Worm (Caenorhabditis elegans) whole organism, L3 larva: ENCODE measurements around the gene K08F9.4.
A peak's percentile ranks its signal among the peaks of the same experiment; 100 is the strongest.

Experiments used
- R02D3.7 ChIP-seq: fragments of 150-350 bp; optimal IDR thresholded peaks from 2 replicates; lab custom pipeline; 2014; ENCODE audit warnings: missing biosample characterization, missing genetic modification characterization
- ZK546.5 ChIP-seq: sonication (generic microtip); optimal IDR thresholded peaks from 2 replicates; lab custom pipeline; 2017; ENCODE audit warnings: missing biosample characterization, missing genetic modification characterization
- ama-1 ChIP-seq: fragments of 150-350 bp; optimal IDR thresholded peaks from 2 replicates; lab custom pipeline; 2018
- ceh-16 ChIP-seq: sonication (generic microtip); optimal IDR thresholded peaks from 2 replicates; lab custom pipeline; 2017; ENCODE audit warnings: missing biosample characterization, missing genetic modification characterization
- ceh-28 ChIP-seq: fragments of 150-350 bp; optimal IDR thresholded peaks from 2 replicates; lab custom pipeline; 2014; ENCODE audit warnings: missing biosample characterization, missing genetic modification reagents, missing genetic modification characterization
- ceh-82 ChIP-seq: fragments of 150-350 bp; optimal IDR thresholded peaks from 2 replicates; lab custom pipeline; 2014; ENCODE audit warnings: missing biosample characterization, missing genetic modification characterization
- daf-12 ChIP-seq: fragments of 150-350 bp; optimal IDR thresholded peaks from 2 replicates; lab custom pipeline; 2014; ENCODE audit warnings: missing biosample characterization, missing genetic modification reagents, missing genetic modification characterization
- egl-5 ChIP-seq: fragments of 150-350 bp; optimal IDR thresholded peaks from 2 replicates; lab custom pipeline; 2017; ENCODE audit warnings: missing biosample characterization, missing genetic modification reagents, missing genetic modification characterization, inconsistent platforms
- elt-2 ChIP-seq: sonication (generic microtip); optimal IDR thresholded peaks from 2 replicates; lab custom pipeline; 2016; ENCODE audit warnings: missing genetic modification reagents, mild to moderate bottlenecking, missing genetic modification characterization, missing compliant biosample characterization
- elt-3 ChIP-seq, 3 experiments: fragments of 150-350 bp in 1 of 3; sonication (generic microtip) in 2 of 3; optimal IDR thresholded peaks; 2 replicates in 2 of 3; 4 replicates in 1 of 3; lab custom pipeline; 2014 to 2017; ENCODE audit warnings: missing biosample characterization in 3 of 3, missing genetic modification characterization in 3 of 3
- eor-1 ChIP-seq, 2 experiments: fragments of 150-350 bp; optimal IDR thresholded peaks; 2 replicates each; lab custom pipeline; 2014 to 2018; ENCODE audit warnings: missing biosample characterization in 2 of 2, missing genetic modification characterization in 2 of 2
- fkh-10 ChIP-seq: sonication (generic microtip); optimal IDR thresholded peaks from 2 replicates; lab custom pipeline; 2017; ENCODE audit warnings: missing biosample characterization, missing genetic modification reagents, missing genetic modification characterization
- fos-1 ChIP-seq: fragments of 150-350 bp; optimal IDR thresholded peaks from 2 replicates; lab custom pipeline; 2014; ENCODE audit warnings: missing biosample characterization, missing genetic modification characterization
- hmg-11 ChIP-seq: sonication (generic microtip); optimal IDR thresholded peaks from 2 replicates; lab custom pipeline; 2016; ENCODE audit warnings: missing genetic modification characterization, missing compliant biosample characterization
- jun-1 ChIP-seq: fragments of 150-350 bp; optimal IDR thresholded peaks from 2 replicates; lab custom pipeline; 2014; ENCODE audit warnings: missing biosample characterization, missing genetic modification reagents, missing genetic modification characterization
- lin-15B ChIP-seq: fragments of 150-350 bp; optimal IDR thresholded peaks from 2 replicates; lab custom pipeline; 2014; ENCODE audit warnings: missing biosample characterization, missing genetic modification characterization
- lin-39 ChIP-seq: fragments of 150-350 bp; optimal IDR thresholded peaks from 2 replicates; lab custom pipeline; 2018; ENCODE audit warnings: missing biosample characterization, missing genetic modification reagents, missing genetic modification characterization
- mdl-1 ChIP-seq: fragments of 150-350 bp; optimal IDR thresholded peaks from 2 replicates; lab custom pipeline; 2014; ENCODE audit warnings: missing biosample characterization, missing genetic modification characterization
- mml-1 ChIP-seq: fragments of 150-350 bp; sonication (generic microtip); optimal IDR thresholded peaks from 3 replicates; lab custom pipeline; 2014; ENCODE audit warnings: missing biosample characterization, missing genetic modification characterization
- nfya-1 ChIP-seq: sonication (generic microtip); optimal IDR thresholded peaks from 2 replicates; lab custom pipeline; 2017; ENCODE audit warnings: missing genetic modification characterization, mild to moderate bottlenecking, missing compliant biosample characterization, antibody characterized with exemption, moderate library complexity; ENCODE audit not compliant: insufficient read depth
- nhr-11 ChIP-seq: fragments of 150-350 bp; optimal IDR thresholded peaks from 2 replicates; lab custom pipeline; 2014; ENCODE audit warnings: missing biosample characterization, missing genetic modification characterization
- nhr-12 ChIP-seq: fragments of 150-350 bp; optimal IDR thresholded peaks from 2 replicates; lab custom pipeline; 2014; ENCODE audit warnings: missing biosample characterization, missing genetic modification characterization
- nhr-23 ChIP-seq: fragments of 150-350 bp; optimal IDR thresholded peaks from 2 replicates; lab custom pipeline; 2014; ENCODE audit warnings: missing biosample characterization, missing genetic modification reagents, missing genetic modification characterization
- nhr-237 ChIP-seq: fragments of 150-350 bp; optimal IDR thresholded peaks from 2 replicates; lab custom pipeline; 2014; ENCODE audit warnings: missing biosample characterization, missing genetic modification characterization
- nhr-25 ChIP-seq: sonication (generic microtip); optimal IDR thresholded peaks from 2 replicates; lab custom pipeline; 2017; ENCODE audit warnings: missing biosample characterization, missing genetic modification characterization
- nhr-28 ChIP-seq: fragments of 150-350 bp; optimal IDR thresholded peaks from 2 replicates; lab custom pipeline; 2014; ENCODE audit warnings: missing biosample characterization, missing genetic modification characterization
- nhr-43 ChIP-seq: sonication (generic microtip); optimal IDR thresholded peaks from 2 replicates; lab custom pipeline; 2016; ENCODE audit warnings: mild to moderate bottlenecking, missing genetic modification characterization, missing compliant biosample characterization; ENCODE audit not compliant: poor library complexity, severe bottlenecking
- nhr-76 ChIP-seq: fragments of 150-350 bp; sonication (generic microtip); optimal IDR thresholded peaks from 5 replicates; lab custom pipeline; 2014; ENCODE audit warnings: missing biosample characterization, missing genetic modification characterization
- pha-4 ChIP-seq: fragments of 150-350 bp; optimal IDR thresholded peaks from 2 replicates; lab custom pipeline; 2014; ENCODE audit warnings: missing biosample characterization, missing genetic modification reagents, missing genetic modification characterization
- pqm-1 ChIP-seq: fragments of 150-350 bp; optimal IDR thresholded peaks from 2 replicates; lab custom pipeline; 2017; ENCODE audit warnings: missing biosample characterization, missing genetic modification characterization, inconsistent platforms
- sea-2 ChIP-seq: fragments of 150-350 bp; sonication (generic microtip); optimal IDR thresholded peaks from 4 replicates; lab custom pipeline; 2014; ENCODE audit warnings: missing biosample characterization, missing genetic modification reagents, missing genetic modification characterization
- snpc-4 ChIP-seq: fragments of 150-350 bp; optimal IDR thresholded peaks from 2 replicates; lab custom pipeline; 2014; ENCODE audit warnings: missing biosample characterization, missing genetic modification characterization
- tbx-2 ChIP-seq: sonication (generic microtip); optimal IDR thresholded peaks from 2 replicates; lab custom pipeline; 2016; ENCODE audit warnings: mild to moderate bottlenecking, missing genetic modification characterization, missing compliant biosample characterization
- unc-62 ChIP-seq: fragments of 150-350 bp; sonication (generic microtip); optimal IDR thresholded peaks from 4 replicates; lab custom pipeline; 2014; ENCODE audit warnings: missing biosample characterization, missing genetic modification reagents, missing genetic modification characterization
- zag-1 ChIP-seq: fragments of 150-350 bp; optimal IDR thresholded peaks from 2 replicates; lab custom pipeline; 2014; ENCODE audit warnings: missing biosample characterization, missing genetic modification characterization
- ztf-11 ChIP-seq: fragments of 150-350 bp; optimal IDR thresholded peaks from 2 replicates; lab custom pipeline; 2014; ENCODE audit warnings: missing biosample characterization, missing genetic modification characterization
- ztf-4 ChIP-seq: fragments of 150-350 bp; optimal IDR thresholded peaks from 2 replicates; lab custom pipeline; 2014; ENCODE audit warnings: missing biosample characterization, missing genetic modification characterization

Gene K08F9.4

ce11 chrV:15143798-15144197 is at the start of gene K08F9.4:
Gene K08F9.4 (plus strand): TSS chrV:15144019.
- TF ChIP-seq ztf-4 (no peak), fkh-10 (GFP tag; lab: Kevin White, UChicago) (no peak), unc-62 (GFP tag; lab: Kevin White, UChicago) (no peak), snpc-4 (peak; percentile 71), nhr-237 (tag; lab: Kevin White, UChicago) (no peak), egl-5 (tag; lab: Kevin White, UChicago) (no peak), nhr-23 (tag; lab: Kevin White, UChicago) (peak; percentile 92), ceh-16 (no peak), elt-3 (tag; optimal IDR thresholded peaks at IDR 0.05; lab: Kevin White, UChicago) (no peak), nhr-25 (tag; lab: Kevin White, UChicago) (peak; percentile 49), pha-4 (tag; lab: Kevin White, UChicago) (peak; percentile 93), nhr-28 (no peak), elt-2 (tag; lab: Kevin White, UChicago) (peak; percentile 7), ceh-28 (tag; lab: Kevin White, UChicago) (no peak), sea-2 (GFP tag; lab: Kevin White, UChicago) (no peak), ama-1 (lab: Kevin White, UChicago) (no peak), hmg-11 (peak; percentile 32), ztf-11 (tag; lab: Kevin White, UChicago) (no peak), lin-15B (peak; percentile 87), lin-39 (no peak), nhr-43 (peak; percentile 52), zag-1 (no peak), jun-1 (tag; lab: Kevin White, UChicago) (no peak), eor-1 (tag; optimal IDR thresholded peaks at IDR 0.05; lab: Kevin White, UChicago) (no peak), nhr-12 (tag; lab: Kevin White, UChicago) (no peak), nfya-1 (tag; lab: Kevin White, UChicago) (peak; percentile 71), ZK546.5 (tag; lab: Kevin White, UChicago) (no peak)

DNA sequence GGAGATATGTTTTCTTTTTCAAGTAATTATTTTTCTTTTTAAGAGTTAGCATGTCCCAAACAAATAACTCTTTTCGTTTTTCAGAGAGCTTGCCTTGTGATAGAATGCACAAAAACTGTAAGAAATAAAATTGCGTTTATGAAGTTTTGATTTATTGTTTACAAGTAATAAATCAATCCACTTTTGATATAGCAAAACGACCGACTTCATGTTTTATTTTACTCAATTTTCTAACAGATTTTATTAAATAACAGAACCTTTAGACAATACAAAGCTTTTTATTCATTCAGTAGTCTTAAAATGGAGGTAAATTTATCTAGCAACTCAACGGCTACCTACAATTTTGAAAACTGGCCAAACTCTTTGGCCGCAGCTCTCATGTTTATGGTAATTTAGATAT is 49.1 kb upstream of the K08F9.4 start, which contains the start of gene srx-78:
TSS of gene srx-78 (plus strand) at position 301 of the 400 bp plus-strand sequence.
- TF ChIP-seq ceh-28 (tag; lab: Kevin White, UChicago) (no peak), fos-1 (no peak), daf-12 (tag; lab: Kevin White, UChicago) (no peak), mdl-1 (tag; lab: Kevin White, UChicago) (no peak), zag-1 (no peak), snpc-4 (no peak), ceh-16 (no peak), nhr-76 (tag; lab: Kevin White, UChicago) (no peak), nhr-28 (no peak), hmg-11 (no peak), nhr-25 (tag; lab: Kevin White, UChicago) (no peak), nfya-1 (tag; lab: Kevin White, UChicago) (no peak), tbx-2 (tag; lab: Kevin White, UChicago) (no peak), lin-15B (no peak), ztf-4 (no peak), pqm-1 (tag; lab: Kevin White, UChicago) (no peak), jun-1 (tag; lab: Kevin White, UChicago) (no peak)

ce11 chrV:15099447-15099846 is 44.4 kb upstream of the K08F9.4 start, which contains the start of gene C01G10.1:
Gene C01G10.1 (plus strand): TSS chrV:15099747.
- TF ChIP-seq pha-4 (tag; lab: Kevin White, UChicago) (no peak), ama-1 (lab: Kevin White, UChicago) (no peak), R02D3.7 (tag; lab: Kevin White, UChicago) (no peak), snpc-4 (no peak), ceh-28 (tag; lab: Kevin White, UChicago) (no peak), daf-12 (tag; lab: Kevin White, UChicago) (no peak), nhr-11 (tag; lab: Kevin White, UChicago) (no peak), ZK546.5 (tag; lab: Kevin White, UChicago) (no peak), ztf-11 (tag; lab: Kevin White, UChicago) (no peak), ceh-82 (tag; lab: Kevin White, UChicago) (no peak), mml-1 (tag; lab: Kevin White, UChicago) (no peak), sea-2 (GFP tag; lab: Kevin White, UChicago) (no peak), egl-5 (tag; lab: Kevin White, UChicago) (no peak), lin-39 (no peak), nhr-28 (no peak)
- TF ChIP-seq, all 47 proteins: peak for 0
